Worm (Caenorhabditis elegans) whole organism, L3 larva: ENCODE measurements around the gene F55G11.2.

ENCODE experiments used
- ceh-82 ChIP-seq: fragments of 150-350 bp; optimal IDR thresholded peaks from 2 replicates; lab custom pipeline; 2014; ENCODE audit warnings: missing biosample characterization, missing genetic modification characterization
- nfya-1 ChIP-seq: sonication (generic microtip); optimal IDR thresholded peaks from 2 replicates; lab custom pipeline; 2017; ENCODE audit warnings: missing genetic modification characterization, mild to moderate bottlenecking, missing compliant biosample characterization, antibody characterized with exemption, moderate library complexity; ENCODE audit not compliant: insufficient read depth
- skn-1 ChIP-seq: fragments of 150-350 bp; optimal IDR thresholded peaks from 2 replicates; lab custom pipeline; 2014; ENCODE audit warnings: missing biosample characterization, missing genetic modification characterization
- unc-39 ChIP-seq: sonication (generic microtip); optimal IDR thresholded peaks from 4 replicates; lab custom pipeline; 2017; ENCODE audit warnings: missing biosample characterization, missing genetic modification characterization
- zag-1 ChIP-seq: fragments of 150-350 bp; optimal IDR thresholded peaks from 2 replicates; lab custom pipeline; 2014; ENCODE audit warnings: missing biosample characterization, missing genetic modification characterization

DNA sequence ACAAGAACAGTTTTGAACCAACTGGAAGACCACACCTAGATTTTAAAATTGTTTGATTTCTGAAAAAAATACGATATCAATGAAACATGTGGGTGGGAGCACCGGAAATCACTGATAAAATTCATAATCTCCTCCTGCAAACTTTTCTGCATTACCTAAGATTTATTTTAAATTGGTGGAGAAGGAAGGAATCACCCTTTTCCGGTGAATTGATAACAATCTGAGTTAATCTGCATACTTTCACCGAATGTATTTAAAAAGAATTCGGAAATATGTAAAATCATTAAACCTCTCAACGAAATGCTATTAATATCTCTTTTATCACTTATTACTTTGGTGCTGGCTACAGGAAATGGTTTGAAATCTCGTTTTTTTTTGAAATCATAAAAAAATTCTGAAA lies 26.5 kb downstream of the F55G11.2 start, which contains the start of gene dct-19:
- TF ChIP-seq zag-1 (tag; lab: Kevin White, UChicago) = no peak
- TF ChIP-seq nfya-1 (tag; lab: Kevin White, UChicago) = no peak
- TF ChIP-seq ceh-82 = no peak
- no peak for TF ChIP-seq unc-39 (tag; lab: Kevin White, UChicago)
- TF ChIP-seq skn-1 (tag; lab: Kevin White, UChicago) = no peak
